Worm (Caenorhabditis elegans) whole organism, L3 larva: ENCODE measurements around the gene uda-1.

ENCODE experiments used
- ZK546.5 ChIP-seq: sonication (generic microtip); optimal IDR thresholded peaks from 2 replicates; lab custom pipeline; 2017; ENCODE audit warnings: missing biosample characterization, missing genetic modification characterization
- aly-2 ChIP-seq: fragments of 150-350 bp; optimal IDR thresholded peaks from 2 replicates; lab custom pipeline; 2014; ENCODE audit warnings: missing biosample characterization, missing genetic modification characterization
- ama-1 ChIP-seq: fragments of 150-350 bp; optimal IDR thresholded peaks from 2 replicates; lab custom pipeline; 2018
- ceh-16 ChIP-seq: sonication (generic microtip); optimal IDR thresholded peaks from 2 replicates; lab custom pipeline; 2017; ENCODE audit warnings: missing biosample characterization, missing genetic modification characterization
- ceh-28 ChIP-seq: fragments of 150-350 bp; optimal IDR thresholded peaks from 2 replicates; lab custom pipeline; 2014; ENCODE audit warnings: missing biosample characterization, missing genetic modification reagents, missing genetic modification characterization
- ceh-9 ChIP-seq: sonication (generic microtip); optimal IDR thresholded peaks from 2 replicates; lab custom pipeline; 2018; ENCODE audit warnings: missing biosample characterization, missing genetic modification characterization
- daf-12 ChIP-seq: fragments of 150-350 bp; optimal IDR thresholded peaks from 2 replicates; lab custom pipeline; 2014; ENCODE audit warnings: missing biosample characterization, missing genetic modification reagents, missing genetic modification characterization
- egl-27 ChIP-seq: sonication (generic microtip); optimal IDR thresholded peaks from 4 replicates; lab custom pipeline; 2017; ENCODE audit warnings: missing biosample characterization, missing genetic modification reagents, missing genetic modification characterization
- egl-5 ChIP-seq: fragments of 150-350 bp; optimal IDR thresholded peaks from 2 replicates; lab custom pipeline; 2017; ENCODE audit warnings: missing biosample characterization, missing genetic modification reagents, missing genetic modification characterization, inconsistent platforms
- elt-2 ChIP-seq: sonication (generic microtip); optimal IDR thresholded peaks from 2 replicates; lab custom pipeline; 2016; ENCODE audit warnings: missing genetic modification reagents, mild to moderate bottlenecking, missing genetic modification characterization, missing compliant biosample characterization
- elt-3 ChIP-seq, 3 experiments: fragments of 150-350 bp in 1 of 3; sonication (generic microtip) in 2 of 3; optimal IDR thresholded peaks; 2 replicates in 2 of 3; 4 replicates in 1 of 3; lab custom pipeline; 2014 to 2017; ENCODE audit warnings: missing biosample characterization in 3 of 3, missing genetic modification characterization in 3 of 3
- fkh-10 ChIP-seq: sonication (generic microtip); optimal IDR thresholded peaks from 2 replicates; lab custom pipeline; 2017; ENCODE audit warnings: missing biosample characterization, missing genetic modification reagents, missing genetic modification characterization
- fkh-2 ChIP-seq: fragments of 150-350 bp; optimal IDR thresholded peaks from 2 replicates; lab custom pipeline; 2014; ENCODE audit warnings: missing biosample characterization, missing genetic modification reagents, missing genetic modification characterization
- fos-1 ChIP-seq: fragments of 150-350 bp; optimal IDR thresholded peaks from 2 replicates; lab custom pipeline; 2014; ENCODE audit warnings: missing biosample characterization, missing genetic modification characterization
- jun-1 ChIP-seq: fragments of 150-350 bp; optimal IDR thresholded peaks from 2 replicates; lab custom pipeline; 2014; ENCODE audit warnings: missing biosample characterization, missing genetic modification reagents, missing genetic modification characterization
- lin-39 ChIP-seq: fragments of 150-350 bp; optimal IDR thresholded peaks from 2 replicates; lab custom pipeline; 2018; ENCODE audit warnings: missing biosample characterization, missing genetic modification reagents, missing genetic modification characterization
- lsy-12 ChIP-seq: sonication (generic microtip); optimal IDR thresholded peaks from 2 replicates; lab custom pipeline; 2016; ENCODE audit warnings: mild to moderate bottlenecking, missing genetic modification characterization, missing compliant biosample characterization
- mdl-1 ChIP-seq: fragments of 150-350 bp; optimal IDR thresholded peaks from 2 replicates; lab custom pipeline; 2014; ENCODE audit warnings: missing biosample characterization, missing genetic modification characterization
- mml-1 ChIP-seq: fragments of 150-350 bp; sonication (generic microtip); optimal IDR thresholded peaks from 3 replicates; lab custom pipeline; 2014; ENCODE audit warnings: missing biosample characterization, missing genetic modification characterization
- nfya-1 ChIP-seq: sonication (generic microtip); optimal IDR thresholded peaks from 2 replicates; lab custom pipeline; 2017; ENCODE audit warnings: missing genetic modification characterization, mild to moderate bottlenecking, missing compliant biosample characterization, antibody characterized with exemption, moderate library complexity; ENCODE audit not compliant: insufficient read depth
- nhr-11 ChIP-seq: fragments of 150-350 bp; optimal IDR thresholded peaks from 2 replicates; lab custom pipeline; 2014; ENCODE audit warnings: missing biosample characterization, missing genetic modification characterization
- nhr-12 ChIP-seq: fragments of 150-350 bp; optimal IDR thresholded peaks from 2 replicates; lab custom pipeline; 2014; ENCODE audit warnings: missing biosample characterization, missing genetic modification characterization
- nhr-23 ChIP-seq: fragments of 150-350 bp; optimal IDR thresholded peaks from 2 replicates; lab custom pipeline; 2014; ENCODE audit warnings: missing biosample characterization, missing genetic modification reagents, missing genetic modification characterization
- nhr-237 ChIP-seq: fragments of 150-350 bp; optimal IDR thresholded peaks from 2 replicates; lab custom pipeline; 2014; ENCODE audit warnings: missing biosample characterization, missing genetic modification characterization
- nhr-25 ChIP-seq: sonication (generic microtip); optimal IDR thresholded peaks from 2 replicates; lab custom pipeline; 2017; ENCODE audit warnings: missing biosample characterization, missing genetic modification characterization
- nhr-43 ChIP-seq: sonication (generic microtip); optimal IDR thresholded peaks from 2 replicates; lab custom pipeline; 2016; ENCODE audit warnings: mild to moderate bottlenecking, missing genetic modification characterization, missing compliant biosample characterization; ENCODE audit not compliant: poor library complexity, severe bottlenecking
- nhr-67 ChIP-seq: fragments of 150-350 bp; optimal IDR thresholded peaks from 2 replicates; lab custom pipeline; 2014; ENCODE audit warnings: missing biosample characterization, missing genetic modification characterization
- nhr-76 ChIP-seq: fragments of 150-350 bp; sonication (generic microtip); optimal IDR thresholded peaks from 5 replicates; lab custom pipeline; 2014; ENCODE audit warnings: missing biosample characterization, missing genetic modification characterization
- nhr-77 ChIP-seq: fragments of 150-350 bp; optimal IDR thresholded peaks from 2 replicates; lab custom pipeline; 2014; ENCODE audit warnings: missing biosample characterization, missing genetic modification characterization
- pha-4 ChIP-seq: fragments of 150-350 bp; optimal IDR thresholded peaks from 2 replicates; lab custom pipeline; 2014; ENCODE audit warnings: missing biosample characterization, missing genetic modification reagents, missing genetic modification characterization
- skn-1 ChIP-seq: fragments of 150-350 bp; optimal IDR thresholded peaks from 2 replicates; lab custom pipeline; 2014; ENCODE audit warnings: missing biosample characterization, missing genetic modification characterization
- snpc-4 ChIP-seq: fragments of 150-350 bp; optimal IDR thresholded peaks from 2 replicates; lab custom pipeline; 2014; ENCODE audit warnings: missing biosample characterization, missing genetic modification characterization
- tbx-2 ChIP-seq: sonication (generic microtip); optimal IDR thresholded peaks from 2 replicates; lab custom pipeline; 2016; ENCODE audit warnings: mild to moderate bottlenecking, missing genetic modification characterization, missing compliant biosample characterization
- unc-39 ChIP-seq: sonication (generic microtip); optimal IDR thresholded peaks from 4 replicates; lab custom pipeline; 2017; ENCODE audit warnings: missing biosample characterization, missing genetic modification characterization
- unc-62 ChIP-seq: fragments of 150-350 bp; sonication (generic microtip); optimal IDR thresholded peaks from 4 replicates; lab custom pipeline; 2014; ENCODE audit warnings: missing biosample characterization, missing genetic modification reagents, missing genetic modification characterization
- ztf-11 ChIP-seq: fragments of 150-350 bp; optimal IDR thresholded peaks from 2 replicates; lab custom pipeline; 2014; ENCODE audit warnings: missing biosample characterization, missing genetic modification characterization
- ztf-4 ChIP-seq: fragments of 150-350 bp; optimal IDR thresholded peaks from 2 replicates; lab custom pipeline; 2014; ENCODE audit warnings: missing biosample characterization, missing genetic modification characterization

The uda-1 gene

DNA sequence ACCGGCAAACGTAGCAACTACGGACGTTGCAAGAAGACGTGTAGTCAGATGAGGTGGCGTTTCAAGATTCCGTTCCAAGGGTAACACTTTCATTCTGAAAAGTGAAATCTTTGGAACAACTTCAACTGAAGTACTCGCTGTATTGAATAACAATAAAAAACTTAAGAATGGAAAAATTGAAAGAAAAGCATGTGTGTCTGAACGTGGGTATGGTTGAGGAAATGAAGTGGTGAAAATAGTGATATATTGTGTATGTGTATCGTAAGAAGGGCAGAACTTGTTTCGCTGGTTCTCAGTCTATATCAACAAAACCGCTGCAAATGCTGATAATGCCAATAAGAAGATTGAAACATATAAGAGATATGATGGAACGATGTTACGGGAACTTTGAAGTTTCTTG lies 8.8 kb upstream of the uda-1 start, which contains the start of gene K08H10.6:
TSS of gene K08H10.6 (minus strand) at position 101 of the 400 bp plus-strand sequence.
- TF ChIP-seq ztf-4 (tag; lab: Kevin White, UChicago) (no peak), fkh-2 (tag; lab: Kevin White, UChicago) (no peak), nhr-23 (no peak), tbx-2 (tag; lab: Kevin White, UChicago) (no peak), ztf-11 (no peak), lin-39 (tag; lab: Kevin White, UChicago) (no peak), nhr-12 (tag; lab: Kevin White, UChicago) (no peak), lsy-12 (no peak), nhr-25 (no peak), aly-2 (tag; lab: Kevin White, UChicago) (no peak), mdl-1 (tag; lab: Kevin White, UChicago) (no peak), egl-5 (tag; lab: Kevin White, UChicago) (no peak), pha-4 (tag; lab: Kevin White, UChicago) (no peak), nhr-77 (no peak)

- TF ChIP-seq unc-39 (tag; lab: Kevin White, UChicago) = no peak
- no peak for TF ChIP-seq egl-5 (tag; lab: Kevin White, UChicago)
- no peak for TF ChIP-seq nhr-43
- TF ChIP-seq egl-27 = no peak
- no peak for TF ChIP-seq nhr-76 (tag; lab: Kevin White, UChicago)
- no peak for TF ChIP-seq fos-1 (tag; lab: Kevin White, UChicago)
- TF ChIP-seq fkh-10 (GFP tag; lab: Kevin White, UChicago) = no peak
- no peak for TF ChIP-seq jun-1 (tag; lab: Kevin White, UChicago)
- TF ChIP-seq nhr-23 = no peak
- TF ChIP-seq fkh-2 (tag; lab: Kevin White, UChicago) = no peak
- no peak for TF ChIP-seq nhr-77
- TF ChIP-seq ceh-9 = no peak
- no peak for TF ChIP-seq nhr-11 (tag; lab: Kevin White, UChicago)
- no peak for TF ChIP-seq elt-3 (tag; optimal IDR thresholded peaks at IDR 0.05; lab: Kevin White, UChicago)
- no peak for TF ChIP-seq lin-39 (tag; lab: Kevin White, UChicago)
- TF ChIP-seq, all 47 proteins: peak for 0
Measured at ce11 chrV:10000760-10001159, 3.8 kb upstream of the uda-1 start, which contains the start of gene K08H10.10. Gene K08H10.10 (plus strand): TSS chrV:10001060.

- TF ChIP-seq nhr-67 (tag; lab: Kevin White, UChicago) = no peak
- TF ChIP-seq ztf-11 = no peak
- no peak for TF ChIP-seq ZK546.5 (tag; lab: Kevin White, UChicago)
- TF ChIP-seq snpc-4 (tag; lab: Kevin White, UChicago) = no peak
- no peak for TF ChIP-seq nhr-43
- no peak for TF ChIP-seq elt-3 (tag; optimal IDR thresholded peaks at IDR 0.05; lab: Kevin White, UChicago)
- no peak for TF ChIP-seq nhr-237 (tag; lab: Kevin White, UChicago)
- no peak for TF ChIP-seq egl-5 (tag; lab: Kevin White, UChicago)
- TF ChIP-seq nfya-1 (tag; lab: Kevin White, UChicago) = peak; percentile 24
- no peak for TF ChIP-seq fos-1 (tag; lab: Kevin White, UChicago)
- no peak for TF ChIP-seq nhr-12 (tag; lab: Kevin White, UChicago)
- TF ChIP-seq fkh-2 (tag; lab: Kevin White, UChicago) = no peak
- TF ChIP-seq mml-1 (tag; lab: Kevin White, UChicago) = no peak
- no peak for TF ChIP-seq nhr-11 (tag; lab: Kevin White, UChicago)
- TF ChIP-seq egl-27 = peak; percentile 5
- TF ChIP-seq daf-12 = no peak
- TF ChIP-seq skn-1 = no peak
- TF ChIP-seq nhr-23 = no peak
- TF ChIP-seq lsy-12 = no peak
- no peak for TF ChIP-seq elt-2
- TF ChIP-seq aly-2 (tag; lab: Kevin White, UChicago) = no peak
- TF ChIP-seq unc-39 (tag; lab: Kevin White, UChicago) = no peak
- no peak for TF ChIP-seq jun-1 (tag; lab: Kevin White, UChicago)
- no peak for TF ChIP-seq ama-1 (lab: Kevin White, UChicago)
- no peak for TF ChIP-seq ztf-4 (tag; lab: Kevin White, UChicago)
- peak; percentile 78 for TF ChIP-seq unc-62 (GFP tag; lab: Kevin White, UChicago)
- TF ChIP-seq ceh-28 (tag; lab: Kevin White, UChicago) = no peak
- no peak for TF ChIP-seq mdl-1 (tag; lab: Kevin White, UChicago)
- TF ChIP-seq nhr-25 = peak; percentile 78
- TF ChIP-seq ceh-16 (tag; lab: Kevin White, UChicago) = no peak
- no peak for TF ChIP-seq fkh-10 (GFP tag; lab: Kevin White, UChicago)
- TF ChIP-seq, all 47 proteins: peak for 4
Measured at ce11 chrV:10002720-10003119, 1.8 kb upstream of the uda-1 start.
